Fruit fly (Drosophila melanogaster) whole organism, embryonic: ENCODE results near the gene CG5968.

Experiments
- CG10462 ChIP-seq: fragments of 200-800 bp; sonication (Bioruptor generic); optimal IDR thresholded peaks from 2 replicates; lab custom pipeline; 2016; ENCODE audit warnings: missing biosample characterization, missing genetic modification characterization
- CG11093 ChIP-seq: fragments of 200-800 bp; sonication (Bioruptor generic); IDR thresholded peaks from 3 replicates; pipeline ENCODE4 v1.3.6; 2022; ENCODE audit warnings: missing biosample characterization, missing genetic modification characterization
- CG11504 ChIP-seq: fragments of 200-800 bp; sonication (Bioruptor generic); optimal IDR thresholded peaks from 3 replicates; lab custom pipeline; 2019; ENCODE audit warnings: missing biosample characterization, mild to moderate bottlenecking, missing genetic modification characterization, moderate library complexity
- CG12391 ChIP-seq: fragments of 200-800 bp; sonication (Bioruptor generic); optimal IDR thresholded peaks from 3 replicates; lab custom pipeline; 2018; ENCODE audit warnings: missing biosample characterization, mild to moderate bottlenecking, missing genetic modification characterization, moderate library complexity
- CG13775 ChIP-seq: fragments of 200-800 bp; sonication (Bioruptor generic); optimal IDR thresholded peaks from 3 replicates; lab custom pipeline; 2017; ENCODE audit warnings: missing biosample characterization, mild to moderate bottlenecking, missing genetic modification characterization
- CG1603 ChIP-seq: fragments of 200-800 bp; sonication (Bioruptor generic); optimal IDR thresholded peaks from 2 replicates; lab custom pipeline; 2019; ENCODE audit warnings: missing biosample characterization, mild to moderate bottlenecking, missing genetic modification characterization, moderate library complexity
- CG18476 ChIP-seq: fragments of 200-800 bp; sonication (Bioruptor generic); optimal IDR thresholded peaks from 2 replicates; lab custom pipeline; 2016; ENCODE audit warnings: missing biosample characterization, mild to moderate bottlenecking, missing genetic modification characterization
- CG42726 ChIP-seq: fragments of 200-800 bp; sonication (Bioruptor generic); IDR thresholded peaks from 2 replicates; pipeline ENCODE4 v1.3.6; 2022; ENCODE audit warnings: missing biosample characterization, missing genetic modification characterization; ENCODE audit not compliant: partially characterized antibody
- CG6654 ChIP-seq: fragments of 200-800 bp; sonication (Bioruptor generic); optimal IDR thresholded peaks from 2 replicates; lab custom pipeline; 2017; ENCODE audit warnings: missing biosample characterization, mild to moderate bottlenecking, missing genetic modification characterization
- CG6689 ChIP-seq: fragments of 200-800 bp; sonication (Bioruptor generic); IDR thresholded peaks from 2 replicates; pipeline ENCODE4 v1.3.6; 2022; ENCODE audit warnings: missing biosample characterization, missing genetic modification characterization
- E2f2 ChIP-seq: fragments of 200-800 bp; sonication (Bioruptor generic); IDR thresholded peaks from 2 replicates; pipeline ENCODE4 v1.3.6; 2022; ENCODE audit warnings: missing biosample characterization, missing genetic modification characterization
- ERR ChIP-seq: fragments of 200-800 bp; sonication (Bioruptor generic); optimal IDR thresholded peaks from 2 replicates; lab custom pipeline; 2016; ENCODE audit warnings: missing biosample characterization, missing genetic modification characterization
- Ets65A ChIP-seq: fragments of 200-800 bp; sonication (Bioruptor generic); peaks from one replicate; lab custom pipeline; 2016; ENCODE audit warnings: missing biosample characterization, missing genetic modification characterization
- HLH54F ChIP-seq: fragments of 200-800 bp; sonication (Bioruptor generic); optimal IDR thresholded peaks from 3 replicates; lab custom pipeline; 2016; ENCODE audit warnings: missing biosample characterization, missing genetic modification characterization
- HmgZ ChIP-seq: fragments of 200-800 bp; sonication (Bioruptor generic); optimal IDR thresholded peaks from 2 replicates; lab custom pipeline; 2018; ENCODE audit warnings: missing biosample characterization, mild to moderate bottlenecking, missing genetic modification characterization
- Hr51 ChIP-seq, 2 experiments: fragments of 200-800 bp; sonication (Bioruptor generic); optimal IDR thresholded peaks; 2 replicates in 1 of 2; 3 replicates in 1 of 2; lab custom pipeline; 2016 to 2018; ENCODE audit warnings: missing biosample characterization in 2 of 2, missing genetic modification characterization in 2 of 2, mild to moderate bottlenecking in 1 of 2, moderate library complexity in 1 of 2
- Jarid2 ChIP-seq: fragments of 200-800 bp; sonication (Bioruptor generic); optimal IDR thresholded peaks from 3 replicates; lab custom pipeline; 2017; ENCODE audit warnings: mild to moderate bottlenecking, missing biosample characterization, missing genetic modification reagents, missing genetic modification characterization
- Lim3 ChIP-seq: fragments of 200-800 bp; sonication (Bioruptor generic); IDR thresholded peaks from 2 replicates; pipeline ENCODE4 v1.3.6; 2022; ENCODE audit warnings: missing biosample characterization, missing genetic modification characterization
- MBD-R2 ChIP-seq: fragments of 200-800 bp; sonication (Bioruptor generic); IDR thresholded peaks from 2 replicates; pipeline ENCODE4 v1.3.6; 2022; ENCODE audit warnings: missing biosample characterization, missing genetic modification characterization
- Meics ChIP-seq: fragments of 200-800 bp; sonication (Bioruptor generic); optimal IDR thresholded peaks from 2 replicates; lab custom pipeline; 2017; ENCODE audit warnings: missing biosample characterization, mild to moderate bottlenecking, missing genetic modification characterization
- Oli ChIP-seq: fragments of 200-800 bp; sonication (Bioruptor generic); optimal IDR thresholded peaks from 2 replicates; lab custom pipeline; 2018; ENCODE audit warnings: missing biosample characterization, mild to moderate bottlenecking, missing genetic modification characterization, moderate library complexity
- Rfx ChIP-seq: fragments of 200-800 bp; sonication (Bioruptor generic); IDR thresholded peaks from 2 replicates; pipeline ENCODE4 v1.3.6; 2022; ENCODE audit warnings: missing biosample characterization, missing genetic modification characterization
- Sox102F ChIP-seq: fragments of 200-800 bp; sonication (Bioruptor generic); optimal IDR thresholded peaks from 2 replicates; lab custom pipeline; 2018; ENCODE audit warnings: missing biosample characterization, mild to moderate bottlenecking, missing genetic modification characterization, moderate library complexity
- Trl ChIP-seq, 3 experiments: fragments of >200 bp in 2 of 3; fragments of 200-800 bp in 1 of 3; sonication (Bioruptor generic) in 1 of 3; optimal IDR thresholded peaks; 2 replicates in 1 of 3; 3 replicates in 2 of 3; lab custom pipeline; 2016 to 2017; ENCODE audit warnings: missing biosample characterization in 1 of 3, missing genetic modification characterization in 1 of 3
- amos ChIP-seq: fragments of 200-800 bp; sonication (Bioruptor generic); IDR thresholded peaks from 2 replicates; pipeline ENCODE4 v1.3.6; 2022; ENCODE audit warnings: missing biosample characterization, missing genetic modification characterization; ENCODE audit not compliant: partially characterized antibody
- bowl ChIP-seq: fragments of 200-800 bp; sonication (Bioruptor generic); IDR thresholded peaks from 2 replicates; pipeline ENCODE4 v1.3.6; 2022; ENCODE audit warnings: missing biosample characterization, missing genetic modification characterization
- en ChIP-seq: fragments of 200-800 bp; sonication (Bioruptor generic); optimal IDR thresholded peaks from 2 replicates; lab custom pipeline; 2016; ENCODE audit warnings: missing biosample characterization, missing genetic modification characterization
- esg ChIP-seq: fragments of 200-800 bp; sonication (Bioruptor generic); conservative IDR thresholded peaks from 2 replicates; pipeline ENCODE4 v1.3.6; 2022; ENCODE audit warnings: missing biosample characterization, missing genetic modification characterization
- gfzf ChIP-seq: fragments of 200-800 bp; sonication (Bioruptor generic); optimal IDR thresholded peaks from 2 replicates; lab custom pipeline; 2016; ENCODE audit warnings: missing biosample characterization, mild to moderate bottlenecking, missing genetic modification characterization, moderate library complexity
- grn ChIP-seq: fragments of 200-800 bp; sonication (Bioruptor generic); optimal IDR thresholded peaks from 3 replicates; lab custom pipeline; 2017; ENCODE audit warnings: missing biosample characterization, missing genetic modification characterization
- hbn ChIP-seq: fragments of 200-800 bp; sonication (Bioruptor generic); IDR thresholded peaks from 2 replicates; pipeline ENCODE4 v1.3.6; 2022; ENCODE audit warnings: missing biosample characterization, missing genetic modification characterization; ENCODE audit not compliant: partially characterized antibody
- her ChIP-seq: fragments of 200-800 bp; sonication (Bioruptor generic); optimal IDR thresholded peaks from 2 replicates; lab custom pipeline; 2016; ENCODE audit warnings: missing biosample characterization, missing genetic modification characterization
- insv ChIP-seq, 2 experiments: fragments of 200-800 bp; sonication (Bioruptor generic); optimal IDR thresholded peaks; 3 replicates each; lab custom pipeline; 2016 to 2018; ENCODE audit warnings: missing biosample characterization in 2 of 2, missing genetic modification characterization in 2 of 2
- jing ChIP-seq: fragments of 200-800 bp; sonication (Bioruptor generic); optimal IDR thresholded peaks from 2 replicates; lab custom pipeline; 2018; ENCODE audit warnings: missing biosample characterization, mild to moderate bottlenecking, missing genetic modification characterization
- ken ChIP-seq: fragments of 200-800 bp; sonication (Bioruptor generic); IDR thresholded peaks from 3 replicates; pipeline ENCODE4 v1.3.6; 2022; ENCODE audit warnings: missing biosample characterization, missing genetic modification characterization
- mirr ChIP-seq: fragments of 200-800 bp; sonication (Bioruptor generic); optimal IDR thresholded peaks from 3 replicates; lab custom pipeline; 2018; ENCODE audit warnings: missing biosample characterization, mild to moderate bottlenecking, missing genetic modification characterization
- oc ChIP-seq: fragments of 200-800 bp; sonication (Bioruptor generic); optimal IDR thresholded peaks from 2 replicates; lab custom pipeline; 2018; ENCODE audit warnings: missing biosample characterization, mild to moderate bottlenecking, missing genetic modification characterization, moderate library complexity
- pho ChIP-seq: fragments of 200-800 bp; sonication (Bioruptor generic); optimal IDR thresholded peaks from 2 replicates; lab custom pipeline; 2016; ENCODE audit warnings: missing biosample characterization, missing genetic modification characterization
- prd ChIP-seq, 3 experiments: fragments of >200 bp in 2 of 3; fragments of 200-800 bp in 1 of 3; sonication (Bioruptor generic) in 1 of 3; optimal IDR thresholded peaks in 2 of 3; IDR thresholded peaks in 1 of 3; 2 replicates in 2 of 3; 3 replicates in 1 of 3; pipeline versions ENCODE4 v1.3.6 to Lab custom; 2017 to 2022; ENCODE audit warnings: missing biosample characterization in 1 of 3, missing genetic modification characterization in 1 of 3
- pzg ChIP-seq: fragments of 200-800 bp; sonication (Bioruptor generic); optimal IDR thresholded peaks from 3 replicates; lab custom pipeline; 2018; ENCODE audit warnings: missing biosample characterization, mild to moderate bottlenecking, missing genetic modification characterization, moderate library complexity
- ranshi ChIP-seq: fragments of 200-800 bp; sonication (Bioruptor generic); IDR thresholded peaks from 2 replicates; pipeline ENCODE4 v1.3.6; 2022; ENCODE audit warnings: missing biosample characterization, missing genetic modification characterization
- sc ChIP-seq, 3 experiments: fragments of >200 bp in 2 of 3; fragments of 200-800 bp in 1 of 3; sonication (Bioruptor generic) in 1 of 3; optimal IDR thresholded peaks; 2 replicates in 2 of 3; 3 replicates in 1 of 3; lab custom pipeline; 2017; ENCODE audit warnings: mild to moderate bottlenecking in 1 of 3, missing biosample characterization in 1 of 3, missing genetic modification characterization in 1 of 3, missing genetic modification reagents in 1 of 3
- seq ChIP-seq: fragments of 200-800 bp; sonication (Bioruptor generic); IDR thresholded peaks from 2 replicates; pipeline ENCODE4 v1.3.6; 2022; ENCODE audit warnings: missing biosample characterization, missing genetic modification characterization
- shn ChIP-seq: fragments of 200-800 bp; sonication (Bioruptor generic); optimal IDR thresholded peaks from 3 replicates; lab custom pipeline; 2016; ENCODE audit warnings: missing biosample characterization, missing genetic modification characterization
- sna ChIP-seq: fragments of 200-800 bp; sonication (Bioruptor generic); IDR thresholded peaks from 2 replicates; pipeline ENCODE4 v1.3.6; 2022; ENCODE audit warnings: missing biosample characterization, missing genetic modification characterization; ENCODE audit not compliant: partially characterized antibody
- tap ChIP-seq: fragments of 200-800 bp; optimal IDR thresholded peaks from 3 replicates; lab custom pipeline; 2019; ENCODE audit warnings: missing biosample characterization, mild to moderate bottlenecking, missing genetic modification characterization, moderate library complexity
- tup ChIP-seq: fragments of 200-800 bp; sonication (Bioruptor generic); optimal IDR thresholded peaks from 2 replicates; lab custom pipeline; 2016; ENCODE audit warnings: missing biosample characterization, mild to moderate bottlenecking, missing genetic modification characterization, moderate library complexity
- zf30C ChIP-seq: fragments of 200-800 bp; sonication (Bioruptor generic); optimal IDR thresholded peaks from 3 replicates; lab custom pipeline; 2018; ENCODE audit warnings: missing biosample characterization, mild to moderate bottlenecking, missing genetic modification characterization

The CG5968 gene

dm6 chr2L:16542997-16543593 lies 6.7 kb downstream of the CG5968 start (continued):
- no peak for TF ChIP-seq sna
- TF ChIP-seq CG6689, result no peak
- TF ChIP-seq Rfx (GFP tag; lab: Robert Waterston, UW), result peak; percentile 76
- TF ChIP-seq esg (GFP tag; lab: Robert Waterston, UW), result no peak; the same call in 1 of the 2 replicates
- no peak for TF ChIP-seq CG11093 (GFP tag; lab: Robert Waterston, UW)
- no peak for TF ChIP-seq tup (GFP tag; lab: Kevin White, UChicago)
- peak; percentile 50; the same call in 1 of the 2 replicates for TF ChIP-seq seq (GFP tag; lab: Robert Waterston, UW)
- TF ChIP-seq amos (GFP tag; lab: Robert Waterston, UW), result no peak
- peak; percentile 75 for TF ChIP-seq tap (tag; lab: Kevin White, UChicago)
- TF ChIP-seq insv (GFP tag; optimal IDR thresholded peaks at IDR 0.05; lab: Kevin White, UChicago), result peak in 1 of 2 experiments; percentile 64
- TF ChIP-seq Ets65A, result peak; percentile 91
- peak; percentile 57 for TF ChIP-seq Sox102F (GFP tag; lab: Kevin White, UChicago)
- TF ChIP-seq MBD-R2 (GFP tag; lab: Robert Waterston, UW), result no peak; the same call in 1 of the 2 replicates
- TF ChIP-seq CG42726 (GFP tag; lab: Robert Waterston, UW), result no peak
- TF ChIP-seq Hr51 (GFP tag; optimal IDR thresholded peaks at IDR 0.05; lab: Kevin White, UChicago), result peak; percentile 60 to 79
- TF ChIP-seq oc (tag; lab: Kevin White, UChicago), result peak; percentile 78
- peak; percentile 80 for TF ChIP-seq CG13775 (GFP tag; lab: Kevin White, UChicago)
- no peak for TF ChIP-seq gfzf (GFP tag; lab: Kevin White, UChicago)
- no peak for TF ChIP-seq Lim3 (GFP tag; lab: Robert Waterston, UW)
- peak; percentile 82 for TF ChIP-seq CG6654
- no peak for TF ChIP-seq CG18476 (GFP tag; lab: Kevin White, UChicago)
- TF ChIP-seq her, result peak; percentile 82
- TF ChIP-seq mirr (GFP tag; lab: Kevin White, UChicago), result peak; percentile 86
- TF ChIP-seq CG1603 (tag; lab: Kevin White, UChicago), result peak; percentile 91
- peak; percentile 79 for TF ChIP-seq shn
- peak; percentile 62; the same call in 1 of the 2 replicates for TF ChIP-seq bowl (GFP tag; lab: Robert Waterston, UW)
- no peak for TF ChIP-seq sc (optimal IDR thresholded peaks at IDR 0.05; lab: Kevin White, UChicago)
- peak; percentile 83 for TF ChIP-seq sc (GFP tag; optimal IDR thresholded peaks at IDR 0.05; lab: Kevin White, UChicago)
- TF ChIP-seq jing (GFP tag; lab: Kevin White, UChicago), result peak; percentile 58
- peak; percentile 65 for TF ChIP-seq Jarid2 (GFP tag; lab: Kevin White, UChicago)
- no peak for TF ChIP-seq ERR (GFP tag; lab: Kevin White, UChicago)
- TF ChIP-seq E2f2 (GFP tag; lab: Robert Waterston, UW), result peak; percentile 42; the same call in 1 of the 2 replicates
- peak; percentile 54; the same call in 1 of the 3 replicates for TF ChIP-seq ken
- TF ChIP-seq zf30C (GFP tag; lab: Kevin White, UChicago), result no peak
- peak; percentile 92 for TF ChIP-seq Meics
- TF ChIP-seq Trl (optimal IDR thresholded peaks at IDR 0.05; lab: Kevin White, UChicago), result no peak
- TF ChIP-seq Trl (GFP tag; optimal IDR thresholded peaks at IDR 0.05; lab: Kevin White, UChicago), result peak; percentile 80
- TF ChIP-seq ranshi (GFP tag; lab: Robert Waterston, UW), result peak; percentile 75
- TF ChIP-seq Oli (tag; lab: Kevin White, UChicago), result peak; percentile 66
- peak; percentile 50 for TF ChIP-seq HLH54F (GFP tag; lab: Kevin White, UChicago)
- TF ChIP-seq prd (optimal IDR thresholded peaks at IDR 0.05; lab: Kevin White, UChicago), result no peak
- no peak for TF ChIP-seq prd (GFP tag; IDR thresholded peaks at IDR 0.05; lab: Robert Waterston, UW)
- TF ChIP-seq en (GFP tag; lab: Kevin White, UChicago), result peak; percentile 82
- TF ChIP-seq HmgZ (tag; lab: Kevin White, UChicago), result peak; percentile 89
- peak; percentile 79 for TF ChIP-seq CG11504 (tag; lab: Kevin White, UChicago)
- TF ChIP-seq CG10462, result peak; percentile 44
- TF ChIP-seq hbn (GFP tag; lab: Robert Waterston, UW), result no peak
- peak; percentile 70 for TF ChIP-seq pho (GFP tag; lab: Kevin White, UChicago)
- no peak for TF ChIP-seq grn (GFP tag; lab: Kevin White, UChicago)
- peak; percentile 31 for TF ChIP-seq pzg (GFP tag; lab: Kevin White, UChicago)
- peak; percentile 85 for TF ChIP-seq CG12391 (tag; lab: Kevin White, UChicago)
